Worm (Caenorhabditis elegans) whole organism, midembryonic: ENCODE results near the gene str-82.

ENCODE experiments used
- T22C8.4 ChIP-seq: fragments of 200-800 bp; sonication (Bioruptor generic); IDR thresholded peaks from 2 replicates; pipeline ENCODE4 v1.3.6; 2022; ENCODE audit warnings: missing genetic modification characterization, missing compliant biosample characterization
- cog-1 ChIP-seq: sonication (generic microtip); optimal IDR thresholded peaks from 2 replicates; lab custom pipeline; 2016; ENCODE audit warnings: missing genetic modification characterization, missing compliant biosample characterization
- med-1 ChIP-seq: sonication (generic microtip); optimal IDR thresholded peaks from 2 replicates; lab custom pipeline; 2017; ENCODE audit warnings: missing genetic modification characterization, mild to moderate bottlenecking, missing compliant biosample characterization, antibody characterized with exemption, missing genetic modification reagents; ENCODE audit not compliant: insufficient read depth

DNA sequence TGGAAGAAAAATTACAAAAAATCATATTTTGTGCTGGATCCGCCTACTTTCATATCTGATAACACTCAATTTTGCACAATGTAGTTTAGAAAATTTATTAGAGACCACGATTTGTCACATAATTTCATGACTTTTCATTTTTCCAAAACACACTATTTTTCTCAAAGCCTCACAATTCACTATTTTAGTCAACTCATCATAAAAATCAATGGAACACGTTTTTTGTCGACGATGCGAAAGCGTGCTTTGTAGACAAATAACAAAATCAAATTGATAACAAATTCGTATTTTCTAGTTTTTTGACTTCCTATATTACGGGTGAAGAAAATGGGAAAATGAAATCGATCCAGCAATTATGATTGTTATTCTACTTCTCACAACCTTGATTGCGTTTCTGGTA is 32.6 kb upstream of the str-82 start, which contains the start of gene cyp-35B2:
- TF ChIP-seq cog-1 (tag; lab: Kevin White, UChicago) (no peak), T22C8.4 (GFP tag; lab: Robert Waterston, UW) (no peak), med-1 (GFP tag; lab: Kevin White, UChicago) (no peak)
